Worm (Caenorhabditis elegans) whole organism, midembryonic: ENCODE measurements around the gene C35D10.17.

ENCODE experiments used
- T22C8.4 ChIP-seq: fragments of 200-800 bp; sonication (Bioruptor generic); IDR thresholded peaks from 2 replicates; pipeline ENCODE4 v1.3.6; 2022; ENCODE audit warnings: missing genetic modification characterization, missing compliant biosample characterization
- cog-1 ChIP-seq: sonication (generic microtip); optimal IDR thresholded peaks from 2 replicates; lab custom pipeline; 2016; ENCODE audit warnings: missing genetic modification characterization, missing compliant biosample characterization
- flt-1 ChIP-seq: fragments of 200-800 bp; sonication (Bioruptor generic); IDR thresholded peaks from 2 replicates; pipeline ENCODE4 v1.3.6; 2022; ENCODE audit warnings: missing genetic modification characterization, missing compliant biosample characterization
- med-1 ChIP-seq: sonication (generic microtip); optimal IDR thresholded peaks from 2 replicates; lab custom pipeline; 2017; ENCODE audit warnings: missing genetic modification characterization, mild to moderate bottlenecking, missing compliant biosample characterization, antibody characterized with exemption, missing genetic modification reagents; ENCODE audit not compliant: insufficient read depth
- ref-1 ChIP-seq: fragments of 200-800 bp; sonication (Bioruptor generic); conservative IDR thresholded peaks from 2 replicates; pipeline ENCODE4 v1.3.6; 2022; ENCODE audit warnings: missing genetic modification reagents, missing genetic modification characterization, missing compliant biosample characterization
- tab-1 ChIP-seq: fragments of 200-800 bp; sonication (Bioruptor generic); IDR thresholded peaks from 2 replicates; pipeline ENCODE4 v1.3.6; 2022; ENCODE audit warnings: missing genetic modification characterization, missing compliant biosample characterization
- ztf-23 ChIP-seq: fragments of 200-800 bp; sonication (Bioruptor generic); IDR thresholded peaks from 2 replicates; pipeline ENCODE4 v1.3.6; 2022; ENCODE audit warnings: missing genetic modification reagents, missing genetic modification characterization, missing compliant biosample characterization
- ztf-29 ChIP-seq: fragments of 200-800 bp; sonication (Bioruptor generic); IDR thresholded peaks from 2 replicates; pipeline ENCODE4 v1.3.6; 2022; ENCODE audit warnings: missing genetic modification reagents, missing genetic modification characterization, missing compliant biosample characterization

ce11 chrIII:4849739-4850138 is 17.1 kb upstream of the C35D10.17 start, which contains the start of gene nonu-1:
- TF ChIP-seq ztf-23 (GFP tag; lab: Robert Waterston, UW) (no peak), flt-1 (GFP tag; lab: Robert Waterston, UW) (no peak), ref-1 (GFP tag; lab: Robert Waterston, UW) (no peak), med-1 (GFP tag; lab: Kevin White, UChicago) (no peak), T22C8.4 (GFP tag; lab: Robert Waterston, UW) (no peak), ztf-29 (GFP tag; lab: Robert Waterston, UW) (no peak), tab-1 (GFP tag; lab: Robert Waterston, UW) (no peak), cog-1 (tag; lab: Kevin White, UChicago) (no peak)
